Worm (Caenorhabditis elegans) whole organism, midembryonic: Measurements from ENCODE around the gene F35F10.1.

Source experiments
- ref-1 ChIP-seq: fragments of 200-800 bp; sonication (Bioruptor generic); conservative IDR thresholded peaks from 2 replicates; pipeline ENCODE4 v1.3.6; 2022; ENCODE audit warnings: missing genetic modification reagents, missing genetic modification characterization, missing compliant biosample characterization
- tab-1 ChIP-seq: fragments of 200-800 bp; sonication (Bioruptor generic); IDR thresholded peaks from 2 replicates; pipeline ENCODE4 v1.3.6; 2022; ENCODE audit warnings: missing genetic modification characterization, missing compliant biosample characterization
- ztf-23 ChIP-seq: fragments of 200-800 bp; sonication (Bioruptor generic); IDR thresholded peaks from 2 replicates; pipeline ENCODE4 v1.3.6; 2022; ENCODE audit warnings: missing genetic modification reagents, missing genetic modification characterization, missing compliant biosample characterization
- ztf-29 ChIP-seq: fragments of 200-800 bp; sonication (Bioruptor generic); IDR thresholded peaks from 2 replicates; pipeline ENCODE4 v1.3.6; 2022; ENCODE audit warnings: missing genetic modification reagents, missing genetic modification characterization, missing compliant biosample characterization

DNA sequence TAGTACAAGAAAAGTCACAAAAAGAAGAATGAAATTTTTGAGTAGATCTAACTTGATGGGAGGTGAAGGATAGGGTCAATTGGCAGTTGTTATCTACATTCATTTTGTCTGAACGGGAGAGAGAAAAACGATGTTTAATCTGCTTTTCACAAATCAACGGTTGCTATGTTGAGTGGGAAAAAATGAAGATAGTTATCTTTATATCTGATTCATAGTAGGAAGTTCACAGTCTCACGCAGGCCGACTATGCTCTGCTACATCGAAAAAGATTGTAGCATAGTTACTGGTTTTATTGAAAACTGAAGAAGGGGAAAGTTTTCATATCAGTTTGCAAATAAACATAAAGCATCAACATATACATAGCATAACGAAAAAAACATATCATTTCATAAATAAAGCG lies 39.4 kb downstream of the F35F10.1 start:
- TF ChIP-seq ref-1 (no peak), tab-1 (no peak), ztf-23 (GFP tag; lab: Robert Waterston, UW) (no peak), ztf-29 (GFP tag; lab: Robert Waterston, UW) (no peak)
